Worm (Caenorhabditis elegans) whole organism, late embryonic: Measurements from ENCODE around the gene mtch-1.

Experiments
- C08G9.2 ChIP-seq: sonication (generic microtip); optimal IDR thresholded peaks from 2 replicates; lab custom pipeline; 2016; ENCODE audit warnings: mild to moderate bottlenecking, missing genetic modification characterization, moderate library complexity, missing compliant biosample characterization
- ama-1 ChIP-seq: fragments of 150-350 bp; optimal IDR thresholded peaks from 2 replicates; lab custom pipeline; 2014
- dve-1 ChIP-seq: sonication (generic microtip); optimal IDR thresholded peaks from 2 replicates; lab custom pipeline; 2017; ENCODE audit warnings: antibody characterized with exemption, mild to moderate bottlenecking, missing genetic modification characterization, missing compliant biosample characterization
- elt-2 ChIP-seq: sonication (generic microtip); optimal IDR thresholded peaks from 2 replicates; lab custom pipeline; 2016; ENCODE audit warnings: missing genetic modification reagents, missing genetic modification characterization, missing compliant biosample characterization
- ets-4 ChIP-seq: sonication (generic microtip); optimal IDR thresholded peaks from 2 replicates; lab custom pipeline; 2016; ENCODE audit warnings: missing genetic modification characterization, missing compliant biosample characterization
- nhr-11 ChIP-seq: fragments of 150-350 bp; optimal IDR thresholded peaks from 2 replicates; lab custom pipeline; 2014; ENCODE audit warnings: missing biosample characterization, missing genetic modification characterization
- nhr-232 ChIP-seq: sonication (generic microtip); optimal IDR thresholded peaks from 2 replicates; lab custom pipeline; 2016; ENCODE audit warnings: missing genetic modification characterization, missing compliant biosample characterization
- sox-4 ChIP-seq: sonication (generic microtip); optimal IDR thresholded peaks from 2 replicates; lab custom pipeline; 2017; ENCODE audit warnings: mild to moderate bottlenecking, missing genetic modification characterization, inconsistent platforms, missing compliant biosample characterization
- tbx-7 ChIP-seq: sonication (generic microtip); optimal IDR thresholded peaks from 2 replicates; lab custom pipeline; 2016; ENCODE audit warnings: missing genotype, missing genetic modification characterization, missing compliant biosample characterization

ce11 chrII:7345858-7346257 is 28.1 kb downstream of the mtch-1 start:
- no peak for TF ChIP-seq ama-1 (lab: Kevin White, UChicago)
- no peak for TF ChIP-seq tbx-7 (tag; lab: Kevin White, UChicago)
- no peak for TF ChIP-seq nhr-11 (tag; lab: Kevin White, UChicago)
- no peak for TF ChIP-seq ets-4
- no peak for TF ChIP-seq elt-2 (tag; lab: Kevin White, UChicago)
- TF ChIP-seq C08G9.2 = no peak
- TF ChIP-seq nhr-232 (tag; lab: Kevin White, UChicago) = no peak
- TF ChIP-seq sox-4 (tag; lab: Kevin White, UChicago) = no peak
- no peak for TF ChIP-seq dve-1 (tag; lab: Kevin White, UChicago)
